Worm (Caenorhabditis elegans): ENCODE data around the gene srh-187.

DNA sequence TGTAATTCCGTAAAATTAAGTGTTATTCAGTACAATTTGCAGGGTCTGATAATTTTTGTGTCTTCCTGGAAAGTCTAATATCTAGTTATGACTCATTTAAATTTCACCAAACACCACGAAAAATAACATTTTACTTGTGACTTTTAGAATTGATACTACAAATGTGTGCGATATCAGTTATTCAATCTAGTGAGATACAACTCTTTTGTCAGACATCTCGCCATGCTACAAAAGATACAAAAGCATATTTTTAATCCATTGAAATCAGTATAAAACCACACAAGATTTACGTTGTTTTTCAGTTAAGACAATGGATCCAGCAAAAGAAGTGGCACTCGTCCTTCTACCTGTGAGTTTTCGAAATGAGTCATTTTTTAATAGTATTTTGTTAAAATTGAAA lies 34.4 kb upstream of the srh-187 start, which contains the start of gene srx-56:
- TF ChIP-seq tab-1 (GFP tag; IDR thresholded peaks at IDR 0.05), result no peak
- no peak for TF ChIP-seq flt-1 (GFP tag; IDR thresholded peaks at IDR 0.05)
- TF ChIP-seq med-1 (GFP tag; optimal IDR thresholded peaks at IDR 0.05; ENCODE audit: insufficient read depth), result no peak

All from whole organism, midembryonic.